Fruit fly (Drosophila melanogaster) whole organism, embryonic: ENCODE results near the gene Neu2.

ENCODE experiments used
- Bdp1 ChIP-seq: fragments of 200-800 bp; sonication (Bioruptor generic); optimal IDR thresholded peaks from 3 replicates; lab custom pipeline; 2016; ENCODE audit warnings: missing biosample characterization, missing genetic modification characterization
- CG10147 ChIP-seq: fragments of 200-800 bp; sonication (Bioruptor generic); optimal IDR thresholded peaks from 2 replicates; lab custom pipeline; 2019; ENCODE audit warnings: missing biosample characterization, mild to moderate bottlenecking, missing genetic modification characterization, moderate library complexity
- CG10274 ChIP-seq: fragments of 200-800 bp; sonication (Bioruptor generic); optimal IDR thresholded peaks from 3 replicates; lab custom pipeline; 2017; ENCODE audit warnings: missing biosample characterization, mild to moderate bottlenecking, missing genetic modification characterization
- CG10366 ChIP-seq: fragments of 200-800 bp; sonication (Bioruptor generic); IDR thresholded peaks from 2 replicates; pipeline ENCODE4 v1.3.6; 2022; ENCODE audit warnings: missing biosample characterization, missing genetic modification characterization
- CG11695 ChIP-seq: fragments of 200-800 bp; sonication (Bioruptor generic); IDR thresholded peaks from 3 replicates; pipeline ENCODE4 v1.3.6; 2022; ENCODE audit warnings: missing biosample characterization, missing genetic modification characterization
- CG12104 ChIP-seq: fragments of 200-800 bp; sonication (Bioruptor generic); optimal IDR thresholded peaks from 3 replicates; lab custom pipeline; 2016; ENCODE audit warnings: missing biosample characterization, missing genetic modification characterization
- CG12659 ChIP-seq: fragments of 200-800 bp; sonication (Bioruptor generic); optimal IDR thresholded peaks from 3 replicates; lab custom pipeline; 2017; ENCODE audit warnings: mild to moderate bottlenecking, missing biosample characterization, missing genetic modification reagents, missing genetic modification characterization
- CG13624 ChIP-seq: fragments of 200-800 bp; sonication (Bioruptor generic); optimal IDR thresholded peaks from 2 replicates; lab custom pipeline; 2016; ENCODE audit warnings: missing biosample characterization, missing genetic modification characterization
- CG17186 ChIP-seq: fragments of 200-800 bp; sonication (Bioruptor generic); optimal IDR thresholded peaks from 3 replicates; lab custom pipeline; 2017; ENCODE audit warnings: missing biosample characterization, missing genetic modification reagents, missing genetic modification characterization
- CG17361 ChIP-seq: fragments of 200-800 bp; sonication (Bioruptor generic); IDR thresholded peaks from 3 replicates; pipeline ENCODE4 v1.3.6; 2022; ENCODE audit warnings: missing biosample characterization, missing genetic modification characterization
- CG17385 ChIP-seq: fragments of 200-800 bp; sonication (Bioruptor generic); optimal IDR thresholded peaks from 3 replicates; lab custom pipeline; 2018; ENCODE audit warnings: missing biosample characterization, mild to moderate bottlenecking, missing genetic modification characterization
- CG17612 ChIP-seq: fragments of 200-800 bp; sonication (Bioruptor generic); IDR thresholded peaks from 2 replicates; pipeline ENCODE4 v1.3.6; 2022; ENCODE audit warnings: missing biosample characterization, missing genetic modification characterization
- CG31388 ChIP-seq: fragments of 200-800 bp; sonication (Bioruptor generic); optimal IDR thresholded peaks from 2 replicates; lab custom pipeline; 2016; ENCODE audit warnings: missing biosample characterization, missing genetic modification characterization
- CG33557 ChIP-seq: fragments of 200-800 bp; sonication (Bioruptor generic); optimal IDR thresholded peaks from 2 replicates; lab custom pipeline; 2019; ENCODE audit warnings: missing biosample characterization, mild to moderate bottlenecking, missing genetic modification characterization, moderate library complexity
- CG3726 ChIP-seq: fragments of 200-800 bp; sonication (Bioruptor generic); IDR thresholded peaks from 3 replicates; pipeline ENCODE4, ENCODE4 v1.3.6; 2022; ENCODE audit warnings: missing biosample characterization, missing genetic modification characterization
- CG5180 ChIP-seq: fragments of 200-800 bp; sonication (Bioruptor generic); optimal IDR thresholded peaks from 3 replicates; lab custom pipeline; 2017; ENCODE audit warnings: missing biosample characterization, missing genetic modification characterization, mild to moderate bottlenecking, moderate library complexity, missing genetic modification reagents
- CG8281 ChIP-seq: fragments of 200-800 bp; sonication (Bioruptor generic); optimal IDR thresholded peaks from 2 replicates; lab custom pipeline; 2018; ENCODE audit warnings: missing biosample characterization, mild to moderate bottlenecking, missing genetic modification characterization, moderate library complexity
- CG9727 ChIP-seq: fragments of 200-800 bp; sonication (Bioruptor generic); optimal IDR thresholded peaks from 3 replicates; lab custom pipeline; 2017; ENCODE audit warnings: missing biosample characterization, mild to moderate bottlenecking, missing genetic modification characterization
- CG9932 ChIP-seq: fragments of 200-800 bp; sonication (Bioruptor generic); IDR thresholded peaks from 2 replicates; pipeline ENCODE4 v1.3.6; 2022; ENCODE audit warnings: missing biosample characterization, missing genetic modification characterization
- Dip2 ChIP-seq: fragments of 200-800 bp; sonication (Bioruptor generic); IDR thresholded peaks from 2 replicates; pipeline ENCODE4 v1.3.6; 2022; ENCODE audit warnings: missing biosample characterization, missing genetic modification characterization
- Doc2 ChIP-seq: fragments of 200-800 bp; sonication (Bioruptor generic); IDR thresholded peaks from 2 replicates; pipeline ENCODE4 v1.3.6; 2022; ENCODE audit warnings: missing biosample characterization, missing genetic modification characterization
- E2f1 ChIP-seq: fragments of 200-800 bp; sonication (Bioruptor generic); IDR thresholded peaks from 2 replicates; pipeline ENCODE4 v1.3.6; 2022; ENCODE audit warnings: missing biosample characterization, missing genetic modification characterization
- E2f2 ChIP-seq: fragments of 200-800 bp; sonication (Bioruptor generic); IDR thresholded peaks from 2 replicates; pipeline ENCODE4 v1.3.6; 2022; ENCODE audit warnings: missing biosample characterization, missing genetic modification characterization
- Gsc ChIP-seq: fragments of 200-800 bp; sonication (Bioruptor generic); IDR thresholded peaks from 2 replicates; pipeline ENCODE4 v1.3.6; 2022; ENCODE audit warnings: missing biosample characterization, missing genetic modification characterization
- HmgZ ChIP-seq: fragments of 200-800 bp; sonication (Bioruptor generic); optimal IDR thresholded peaks from 2 replicates; lab custom pipeline; 2018; ENCODE audit warnings: missing biosample characterization, mild to moderate bottlenecking, missing genetic modification characterization
- Hr3 ChIP-seq: fragments of 200-800 bp; sonication (Bioruptor generic); optimal IDR thresholded peaks from 3 replicates; lab custom pipeline; 2016; ENCODE audit warnings: missing biosample characterization, missing genetic modification characterization
- MESR4 ChIP-seq: fragments of 200-800 bp; sonication (Bioruptor generic); optimal IDR thresholded peaks from 2 replicates; lab custom pipeline; 2018; ENCODE audit warnings: missing biosample characterization, mild to moderate bottlenecking, missing genetic modification characterization, moderate library complexity
- Med ChIP-seq: fragments of 200-800 bp; sonication (Bioruptor generic); peaks from one replicate; lab custom pipeline; 2016; ENCODE audit warnings: missing biosample characterization, missing genetic modification characterization, mild to moderate bottlenecking, inconsistent platforms, moderate library complexity
- Rfx ChIP-seq: fragments of 200-800 bp; sonication (Bioruptor generic); IDR thresholded peaks from 2 replicates; pipeline ENCODE4 v1.3.6; 2022; ENCODE audit warnings: missing biosample characterization, missing genetic modification characterization
- Sox100B ChIP-seq: fragments of 200-800 bp; sonication (Bioruptor generic); optimal IDR thresholded peaks from 3 replicates; lab custom pipeline; 2018; ENCODE audit warnings: missing biosample characterization, mild to moderate bottlenecking, missing genetic modification characterization
- Ssrp ChIP-seq: fragments of 200-800 bp; sonication (Bioruptor generic); optimal IDR thresholded peaks from 2 replicates; lab custom pipeline; 2018; ENCODE audit warnings: missing biosample characterization, mild to moderate bottlenecking, missing genetic modification characterization, moderate library complexity
- ac ChIP-seq: fragments of 200-800 bp; sonication (Bioruptor generic); optimal IDR thresholded peaks from 3 replicates; lab custom pipeline; 2017; ENCODE audit warnings: missing biosample characterization, mild to moderate bottlenecking, missing genetic modification characterization
- aop ChIP-seq: fragments of 200-800 bp; sonication (Bioruptor generic); IDR thresholded peaks from 2 replicates; pipeline ENCODE4 v1.3.6; 2022; ENCODE audit warnings: missing biosample characterization, missing genetic modification characterization
- ara ChIP-seq: fragments of 200-800 bp; sonication (Bioruptor generic); IDR thresholded peaks from 2 replicates; pipeline ENCODE4 v1.3.6; 2022; ENCODE audit warnings: missing biosample characterization, missing genetic modification characterization
- bigmax ChIP-seq: fragments of 200-800 bp; sonication (Bioruptor generic); optimal IDR thresholded peaks from 2 replicates; lab custom pipeline; 2018; ENCODE audit warnings: missing biosample characterization, mild to moderate bottlenecking, missing genetic modification characterization
- chif ChIP-seq, 2 experiments: fragments of 200-800 bp; sonication (Bioruptor generic); optimal IDR thresholded peaks; 3 replicates each; lab custom pipeline; 2016; ENCODE audit warnings: missing biosample characterization in 2 of 2, missing genetic modification characterization in 2 of 2
- dmrt99B ChIP-seq: fragments of 200-800 bp; sonication (Bioruptor generic); optimal IDR thresholded peaks from 2 replicates; lab custom pipeline; 2018; ENCODE audit warnings: missing biosample characterization, mild to moderate bottlenecking, missing genetic modification characterization, moderate library complexity
- eve ChIP-seq, 2 experiments: fragments of >200 bp; optimal IDR thresholded peaks; 2 replicates each; lab custom pipeline; 2017; ENCODE audit warnings: missing biosample characterization in 2 of 2, missing genetic modification characterization in 2 of 2
- fd3F ChIP-seq: fragments of 200-800 bp; sonication (Bioruptor generic); optimal IDR thresholded peaks from 2 replicates; lab custom pipeline; 2018; ENCODE audit warnings: missing biosample characterization, mild to moderate bottlenecking, missing genetic modification characterization, moderate library complexity
- fu2 ChIP-seq: fragments of 200-800 bp; sonication (Bioruptor generic); optimal IDR thresholded peaks from 2 replicates; lab custom pipeline; 2016; ENCODE audit warnings: missing biosample characterization, missing genetic modification characterization
- gt ChIP-seq: fragments of 200-800 bp; sonication (Bioruptor generic); IDR thresholded peaks from 2 replicates; pipeline ENCODE4 v1.3.6; 2022; ENCODE audit warnings: missing biosample characterization, missing genetic modification characterization
- lbe ChIP-seq: fragments of 200-800 bp; sonication (Bioruptor generic); optimal IDR thresholded peaks from 2 replicates; lab custom pipeline; 2016; ENCODE audit warnings: missing biosample characterization, mild to moderate bottlenecking, missing genetic modification characterization
- nau ChIP-seq: fragments of 200-800 bp; sonication (Bioruptor generic); optimal IDR thresholded peaks from 3 replicates; lab custom pipeline; 2017; ENCODE audit warnings: missing biosample characterization, mild to moderate bottlenecking, missing genetic modification characterization, missing genetic modification reagents
- otp ChIP-seq: fragments of 200-800 bp; sonication (Bioruptor generic); IDR thresholded peaks from 3 replicates; pipeline ENCODE4, ENCODE4 v1.3.6; 2022; ENCODE audit warnings: missing biosample characterization, missing genetic modification characterization
- prd ChIP-seq, 3 experiments: fragments of >200 bp in 2 of 3; fragments of 200-800 bp in 1 of 3; sonication (Bioruptor generic) in 1 of 3; optimal IDR thresholded peaks in 2 of 3; IDR thresholded peaks in 1 of 3; 2 replicates in 2 of 3; 3 replicates in 1 of 3; pipeline versions ENCODE4 v1.3.6 to Lab custom; 2017 to 2022; ENCODE audit warnings: missing biosample characterization in 1 of 3, missing genetic modification characterization in 1 of 3
- psq ChIP-seq: fragments of 200-800 bp; sonication (Bioruptor generic); optimal IDR thresholded peaks from 2 replicates; lab custom pipeline; 2017; ENCODE audit warnings: missing biosample characterization, missing genetic modification characterization
- so ChIP-seq: fragments of 200-800 bp; sonication (Bioruptor generic); IDR thresholded peaks from 3 replicates; pipeline ENCODE4 v1.3.6; 2022; ENCODE audit warnings: missing biosample characterization, missing genetic modification characterization
- tap ChIP-seq: fragments of 200-800 bp; optimal IDR thresholded peaks from 3 replicates; lab custom pipeline; 2019; ENCODE audit warnings: missing biosample characterization, mild to moderate bottlenecking, missing genetic modification characterization, moderate library complexity
- tll ChIP-seq, 2 experiments: fragments of 200-800 bp in 1 of 2; fragments of >200 bp in 1 of 2; sonication (Bioruptor generic) in 1 of 2; optimal IDR thresholded peaks; 2 replicates each; lab custom pipeline; 2017 to 2019; ENCODE audit warnings: missing biosample characterization in 2 of 2, missing genetic modification characterization in 2 of 2, mild to moderate bottlenecking in 1 of 2, moderate library complexity in 1 of 2
- twi ChIP-seq: fragments of 200-800 bp; optimal IDR thresholded peaks from 2 replicates; lab custom pipeline; 2019; ENCODE audit warnings: missing biosample characterization, mild to moderate bottlenecking, missing genetic modification characterization, moderate library complexity
- wek ChIP-seq: fragments of 200-800 bp; sonication (Bioruptor generic); optimal IDR thresholded peaks from 3 replicates; lab custom pipeline; 2018; ENCODE audit warnings: missing biosample characterization, mild to moderate bottlenecking, missing genetic modification characterization, moderate library complexity

Gene Neu2

DNA sequence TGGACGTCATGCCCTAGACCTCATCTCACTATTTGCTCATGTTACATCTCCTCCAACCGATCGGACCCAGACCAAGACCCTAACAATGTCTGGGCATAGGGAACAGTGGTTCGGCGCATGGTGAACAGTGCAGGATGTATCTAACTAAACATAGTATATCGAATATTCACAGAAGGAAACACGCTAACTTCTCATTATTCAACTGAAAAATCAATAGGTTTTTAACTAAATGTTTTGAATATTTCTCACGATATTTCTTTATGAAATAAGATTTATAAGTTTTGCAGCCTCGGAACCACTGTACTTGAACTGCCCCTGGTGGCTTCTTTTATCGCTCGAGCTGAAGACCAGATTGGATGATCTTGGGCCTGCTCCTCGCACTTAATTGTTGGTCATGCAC is 36.8 kb downstream of the Neu2 start (continued):
- TF ChIP-seq fu2 (GFP tag; lab: Kevin White, UChicago), result no peak
- TF ChIP-seq twi (tag; lab: Kevin White, UChicago), result no peak
- TF ChIP-seq E2f2 (GFP tag; lab: Robert Waterston, UW), result 0 out of 2 replicates have a peak, but pooled peaks have one; percentile 13
- no peak for TF ChIP-seq CG17612 (GFP tag; lab: Robert Waterston, UW)
- TF ChIP-seq CG5180 (GFP tag; lab: Kevin White, UChicago), result no peak
- peak; percentile 68 for TF ChIP-seq CG17361 (GFP tag; lab: Robert Waterston, UW)
- no peak for TF ChIP-seq CG8281 (tag; lab: Kevin White, UChicago)
- TF ChIP-seq so (GFP tag; lab: Robert Waterston, UW), result peak; percentile 48; the same call in 1 of the 3 replicates
- no peak for TF ChIP-seq CG12659 (GFP tag; lab: Kevin White, UChicago)
- peak; percentile 18 for TF ChIP-seq CG17385 (GFP tag; lab: Kevin White, UChicago)
- TF ChIP-seq tap (tag; lab: Kevin White, UChicago), result peak; percentile 19
- no peak for TF ChIP-seq CG11695 (GFP tag; lab: Robert Waterston, UW)
- TF ChIP-seq Ssrp (tag; lab: Kevin White, UChicago), result peak; percentile 62
- peak; percentile 73 for TF ChIP-seq E2f1
- TF ChIP-seq CG12104 (GFP tag; lab: Kevin White, UChicago), result peak; percentile 4
- TF ChIP-seq CG13624 (GFP tag; lab: Kevin White, UChicago), result no peak
- TF ChIP-seq CG31388 (GFP tag; lab: Kevin White, UChicago), result no peak
- TF ChIP-seq eve (GFP tag; optimal IDR thresholded peaks at IDR 0.05; lab: Kevin White, UChicago), result no peak
- TF ChIP-seq Bdp1 (GFP tag; lab: Kevin White, UChicago), result peak; percentile 13
- peak; percentile 41; the same call in 1 of the 2 replicates for TF ChIP-seq Gsc (GFP tag; lab: Robert Waterston, UW)
- TF ChIP-seq gt (GFP tag; lab: Robert Waterston, UW), result no peak
- TF ChIP-seq Sox100B (GFP tag; lab: Kevin White, UChicago), result peak; percentile 16
- no peak for TF ChIP-seq CG10274 (GFP tag; lab: Kevin White, UChicago)
- TF ChIP-seq ara (GFP tag; lab: Robert Waterston, UW), result peak; percentile 74; the same call in 1 of the 2 replicates
- TF ChIP-seq CG9727, result peak; percentile 79
- no peak for TF ChIP-seq nau
- TF ChIP-seq HmgZ (tag; lab: Kevin White, UChicago), result no peak
- TF ChIP-seq Med (GFP tag; lab: Kevin White, UChicago), result peak; percentile 86
- TF ChIP-seq Doc2 (GFP tag; lab: Robert Waterston, UW), result no peak
- no peak for TF ChIP-seq MESR4 (GFP tag; lab: Kevin White, UChicago)
- TF ChIP-seq CG3726 (GFP tag; lab: Robert Waterston, UW), result 0 out of 3 replicates have a peak, but pooled peaks have one; percentile 38
- no peak for TF ChIP-seq psq
- TF ChIP-seq Rfx, result no peak
- TF ChIP-seq fd3F, result no peak
- peak; percentile 65; the same call in 2 of the 3 replicates for TF ChIP-seq otp (GFP tag; lab: Robert Waterston, UW)
- TF ChIP-seq wek (GFP tag; lab: Kevin White, UChicago), result no peak
- peak; percentile 61 for TF ChIP-seq dmrt99B
- no peak for TF ChIP-seq lbe
- TF ChIP-seq prd (optimal IDR thresholded peaks at IDR 0.05; lab: Kevin White, UChicago), result no peak
- peak; percentile 80 for TF ChIP-seq prd (GFP tag; IDR thresholded peaks at IDR 0.05; lab: Robert Waterston, UW)
- TF ChIP-seq aop (GFP tag; lab: Robert Waterston, UW), result no peak
- TF ChIP-seq chif (GFP tag; optimal IDR thresholded peaks at IDR 0.05; lab: Kevin White, UChicago), result peak; percentile 38 to 75
- TF ChIP-seq CG10147, result no peak
- TF ChIP-seq ac (GFP tag; lab: Kevin White, UChicago), result peak; percentile 76
- peak; percentile 29 for TF ChIP-seq Hr3
- no peak for TF ChIP-seq CG17186 (GFP tag; lab: Kevin White, UChicago)
- TF ChIP-seq bigmax (GFP tag; lab: Kevin White, UChicago), result no peak
- no peak for TF ChIP-seq tll (GFP tag; optimal IDR thresholded peaks at IDR 0.05; lab: Kevin White, UChicago)
- no peak; the same call in 1 of the 2 replicates for TF ChIP-seq CG10366 (GFP tag; lab: Robert Waterston, UW)
- no peak for TF ChIP-seq Dip2 (GFP tag; lab: Robert Waterston, UW)
- peak; percentile 67 for TF ChIP-seq CG33557
- TF ChIP-seq CG9932 (GFP tag; lab: Robert Waterston, UW), result no peak
